Worm (Caenorhabditis elegans): ENCODE data around the gene smc-3.

The smc-3 gene

ce11 chrIII:11341466-11341865 lies 50.8 kb downstream of the smc-3 start:
- no peak for TF ChIP-seq zip-8 (tag; optimal IDR thresholded peaks at IDR 0.05)
- TF ChIP-seq nhr-76 (tag; optimal IDR thresholded peaks at IDR 0.05): no peak
- TF ChIP-seq flh-1 (GFP tag; optimal IDR thresholded peaks at IDR 0.05): no peak
- no peak for TF ChIP-seq ham-2 (GFP tag; optimal IDR thresholded peaks at IDR 0.05)
- TF ChIP-seq cnd-1 (tag; optimal IDR thresholded peaks at IDR 0.05): no peak
- TF ChIP-seq mep-1 (tag; optimal IDR thresholded peaks at IDR 0.05): no peak
- TF ChIP-seq ceh-43 (GFP tag; optimal IDR thresholded peaks at IDR 0.05): no peak
- TF ChIP-seq tbx-8 (GFP tag; optimal IDR thresholded peaks at IDR 0.05): no peak
- no peak for TF ChIP-seq pha-4 (tag; optimal IDR thresholded peaks at IDR 0.05)
- no peak for TF ChIP-seq ces-1 (GFP tag; optimal IDR thresholded peaks at IDR 0.05)
- no peak for TF ChIP-seq sptf-1 (tag; optimal IDR thresholded peaks at IDR 0.05)
- TF ChIP-seq M03D4.4 (tag; optimal IDR thresholded peaks at IDR 0.05): no peak
- no peak for TF ChIP-seq snpc-4 (tag; optimal IDR thresholded peaks at IDR 0.05)

DNA sequence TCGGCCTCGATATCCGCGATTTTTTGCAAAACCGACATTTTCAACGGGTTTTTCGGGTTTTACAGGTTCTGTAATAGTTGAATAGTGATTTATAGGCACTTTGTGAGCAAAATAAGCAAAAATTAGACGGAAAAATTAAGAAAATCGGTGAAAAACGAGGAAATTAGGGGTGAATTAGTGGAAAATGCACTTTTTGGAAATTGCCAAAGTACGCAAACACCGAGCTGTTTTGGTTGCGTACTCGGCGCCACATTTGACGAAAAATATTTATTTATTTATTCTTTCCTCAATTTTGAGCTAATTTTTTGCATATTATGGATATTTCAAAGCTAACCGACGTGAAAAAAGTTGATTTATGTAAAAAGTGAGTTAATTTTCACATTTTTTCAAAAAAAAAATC lies 52.3 kb downstream of the smc-3 start, which contains the start of the genes T28D6.6 and pen-2:
T28D6.6 (minus strand) TSS at position 68 of the 400 bp plus-strand sequence.
pen-2 (plus strand) TSS at position 282 of the 400 bp plus-strand sequence.
- TF ChIP-seq M03D4.4 (tag; optimal IDR thresholded peaks at IDR 0.05) (no peak), unc-120 (tag; optimal IDR thresholded peaks at IDR 0.05; ENCODE audit: poor library complexity, severe bottlenecking) (peak; percentile 31), ces-1 (GFP tag; optimal IDR thresholded peaks at IDR 0.05) (peak; percentile 74), pha-4 (tag; optimal IDR thresholded peaks at IDR 0.05) (no peak), unc-39 (tag; optimal IDR thresholded peaks at IDR 0.05) (no peak)

ce11 chrIII:11344125-11344524 lies 53.4 kb downstream of the smc-3 start:
- TF ChIP-seq blmp-1 (tag; optimal IDR thresholded peaks at IDR 0.05): no peak
- no peak for TF ChIP-seq nhr-237 (tag; optimal IDR thresholded peaks at IDR 0.05)
- TF ChIP-seq unc-62 (GFP tag; optimal IDR thresholded peaks at IDR 0.05): no peak
- no peak for TF ChIP-seq nhr-2 (tag; optimal IDR thresholded peaks at IDR 0.05)
- no peak for TF ChIP-seq ztf-11 (tag; optimal IDR thresholded peaks at IDR 0.05)
- no peak for TF ChIP-seq elt-1 (tag; optimal IDR thresholded peaks at IDR 0.05; ENCODE audit: borderline replicate concordance, insufficient read depth)
- no peak for TF ChIP-seq mls-2 (tag; optimal IDR thresholded peaks at IDR 0.05)
- TF ChIP-seq nhr-76 (tag; optimal IDR thresholded peaks at IDR 0.05): no peak
- TF ChIP-seq unc-39 (tag; optimal IDR thresholded peaks at IDR 0.05): no peak
- no peak for TF ChIP-seq ham-2 (GFP tag; optimal IDR thresholded peaks at IDR 0.05)
- TF ChIP-seq elt-3 (tag; optimal IDR thresholded peaks at IDR 0.05): no peak
- TF ChIP-seq ceh-83 (GFP tag; optimal IDR thresholded peaks at IDR 0.05): no peak

DNA sequence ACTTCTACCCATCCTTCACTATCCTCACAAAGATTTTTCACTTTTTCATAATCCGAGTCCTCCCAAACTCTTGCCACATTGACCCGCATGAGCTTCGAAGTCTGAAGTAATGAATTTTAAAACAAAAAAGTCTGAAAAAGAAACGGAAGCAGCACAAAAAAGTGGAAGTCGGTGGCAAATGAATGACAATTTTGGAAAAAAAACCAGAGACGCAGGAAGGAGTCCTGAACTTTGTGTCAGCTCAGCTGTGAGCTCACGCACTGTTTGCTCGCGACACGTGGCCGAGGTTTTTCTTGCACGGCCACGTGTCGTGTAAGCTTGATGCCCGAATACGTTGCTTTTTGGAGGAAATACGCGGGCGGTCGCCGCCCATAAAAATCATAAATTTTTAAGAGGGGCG lies 55.7 kb downstream of the smc-3 start, which contains the start of gene T28D6.7:
T28D6.7 (minus strand) TSS at position 101 of the 400 bp plus-strand sequence.
- TF ChIP-seq nhr-2 (tag; optimal IDR thresholded peaks at IDR 0.05) (no peak), lin-32 (GFP tag; optimal IDR thresholded peaks at IDR 0.05) (no peak), elt-1 (tag; optimal IDR thresholded peaks at IDR 0.05; ENCODE audit: borderline replicate concordance, insufficient read depth) (no peak), cnd-1 (tag; optimal IDR thresholded peaks at IDR 0.05) (no peak), unc-39 (tag; optimal IDR thresholded peaks at IDR 0.05) (no peak), mep-1 (tag; optimal IDR thresholded peaks at IDR 0.05) (no peak), mls-2 (tag; optimal IDR thresholded peaks at IDR 0.05) (no peak), sem-2 (GFP tag; optimal IDR thresholded peaks at IDR 0.05) (no peak)

- TF ChIP-seq pha-4 (tag; optimal IDR thresholded peaks at IDR 0.05) (no peak), ztf-11 (tag; optimal IDR thresholded peaks at IDR 0.05) (no peak), mab-5 (tag; optimal IDR thresholded peaks at IDR 0.05) (no peak), elt-3 (tag; optimal IDR thresholded peaks at IDR 0.05) (no peak), nhr-76 (tag; optimal IDR thresholded peaks at IDR 0.05) (no peak), zip-8 (tag; optimal IDR thresholded peaks at IDR 0.05) (peak; percentile 98), unc-39 (tag; optimal IDR thresholded peaks at IDR 0.05) (no peak), ceh-43 (GFP tag; optimal IDR thresholded peaks at IDR 0.05) (no peak)
Measured at ce11 chrIII:11350107-11350826, 59.6 kb downstream of the smc-3 start.

ce11 chrIII:11352840-11353239 lies 62.1 kb downstream of the smc-3 start:
- TF ChIP-seq lsy-2 (tag; optimal IDR thresholded peaks at IDR 0.05) (no peak), cnd-1 (tag; optimal IDR thresholded peaks at IDR 0.05) (no peak), ces-1 (GFP tag; optimal IDR thresholded peaks at IDR 0.05) (no peak), sptf-1 (tag; optimal IDR thresholded peaks at IDR 0.05) (peak; percentile 48), lin-32 (GFP tag; optimal IDR thresholded peaks at IDR 0.05) (no peak), elt-3 (tag; optimal IDR thresholded peaks at IDR 0.05) (no peak), elt-1 (tag; optimal IDR thresholded peaks at IDR 0.05; ENCODE audit: borderline replicate concordance, insufficient read depth) (no peak), sem-2 (GFP tag; optimal IDR thresholded peaks at IDR 0.05) (no peak), nhr-237 (tag; optimal IDR thresholded peaks at IDR 0.05) (no peak), hlh-1 (tag; optimal IDR thresholded peaks at IDR 0.05) (peak; percentile 26)

Measured in whole organism, mixed stage, embryonic.